Fruit fly (Drosophila melanogaster): ENCODE measurements around the gene nab.

DNA sequence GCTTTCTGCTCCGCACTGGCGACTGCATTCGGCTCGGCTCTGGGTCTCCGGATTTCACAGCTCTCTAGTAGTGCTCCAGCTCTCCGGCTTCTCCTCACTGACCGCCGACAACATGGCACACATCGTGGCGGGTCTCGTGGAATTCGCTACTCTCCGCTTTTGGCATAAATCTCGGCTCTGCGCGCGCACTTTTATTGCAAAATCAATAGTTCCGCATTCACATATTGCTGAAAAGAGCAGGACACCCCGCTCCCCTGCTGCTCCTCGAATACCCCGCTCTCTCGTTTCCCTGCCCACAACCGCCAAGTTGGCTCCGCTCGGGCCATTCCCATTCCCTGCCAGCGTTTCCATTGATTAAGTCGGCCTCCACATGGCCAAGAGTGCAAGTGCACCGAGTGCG lies 24.5 kb upstream of the nab start:
- no peak for TF ChIP-seq vri (GFP tag; optimal IDR thresholded peaks at IDR 0.05)
- TF ChIP-seq svp (GFP tag), result no peak
- no peak for TF ChIP-seq Met (GFP tag; optimal IDR thresholded peaks at IDR 0.05)
- TF ChIP-seq Gug (GFP tag; IDR thresholded peaks at IDR 0.05), result no peak
- no peak for TF ChIP-seq CG8319 (GFP tag; optimal IDR thresholded peaks at IDR 0.05)

All from whole organism, prepupa.